Worm (Caenorhabditis elegans): ENCODE measurements around the gene B0361.11.

Gene B0361.11

DNA sequence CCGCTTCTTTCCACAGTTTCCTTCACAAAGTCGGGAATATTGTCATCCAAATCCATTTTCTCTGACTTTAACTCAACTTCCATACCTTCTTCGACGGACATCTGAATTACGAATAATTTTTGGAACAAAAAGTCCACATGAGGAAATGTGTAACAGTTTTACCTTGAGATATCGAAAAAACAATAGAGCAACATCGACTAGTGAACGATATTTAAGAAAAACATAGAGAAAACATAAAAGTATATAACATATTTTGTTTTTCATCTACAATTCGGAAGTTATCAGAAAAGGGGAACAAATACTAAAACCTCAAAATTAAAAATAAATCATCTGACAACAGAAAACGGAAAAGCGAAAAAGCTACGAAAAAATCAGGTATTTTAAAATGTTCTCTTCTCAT is 44.6 kb upstream of the B0361.11 start, which contains the start of gene adr-2:
Gene adr-2 (minus strand): TSS at position 101 of the 400 bp plus-strand sequence.
- TF ChIP-seq R02D3.7 (tag; optimal IDR thresholded peaks at IDR 0.05) (no peak), mxl-3 (GFP tag; optimal IDR thresholded peaks at IDR 0.05) (no peak), D1046.2 (GFP tag; IDR thresholded peaks at IDR 0.05) (no peak), ceh-20 (GFP tag; IDR thresholded peaks at IDR 0.05) (no peak), hlh-30 (tag; optimal IDR thresholded peaks at IDR 0.05; ENCODE audit: insufficient read depth) (no peak), F26F4.8 (GFP tag; conservative IDR thresholded peaks at IDR 0.05) (no peak), zip-11 (GFP tag; IDR thresholded peaks at IDR 0.05) (no peak), snpc-1.2 (GFP tag; IDR thresholded peaks at IDR 0.05) (no peak), lin-29 (GFP tag; IDR thresholded peaks at IDR 0.05) (no peak), nhr-41 (GFP tag; IDR thresholded peaks at IDR 0.05) (no peak), nhr-111 (GFP tag; optimal IDR thresholded peaks at IDR 0.05) (no peak), Y105C5A.15 (GFP tag; IDR thresholded peaks at IDR 0.05) (no peak), arid-1 (GFP tag; conservative IDR thresholded peaks at IDR 0.05) (no peak)

ce11 chrIII:7234148-7234547 is 43.3 kb upstream of the B0361.11 start, which contains the start of gene ndus-8:
TSS of gene ndus-8 (minus strand) at chrIII:7234202.
- TF ChIP-seq ceh-44 (GFP tag; IDR thresholded peaks at IDR 0.05): no peak
- peak; percentile 35 for TF ChIP-seq hlh-30 (tag; optimal IDR thresholded peaks at IDR 0.05; ENCODE audit: insufficient read depth)
- no peak for TF ChIP-seq nhr-76 (tag; optimal IDR thresholded peaks at IDR 0.05)
- no peak for TF ChIP-seq tra-1 (GFP tag; IDR thresholded peaks at IDR 0.05)
- TF ChIP-seq dve-1 (tag; optimal IDR thresholded peaks at IDR 0.05; ENCODE audit: insufficient read depth): peak; percentile 62
- peak; percentile 39 for TF ChIP-seq hlh-11 (tag; optimal IDR thresholded peaks at IDR 0.05)
- peak; percentile 62 for TF ChIP-seq mep-1 (tag; optimal IDR thresholded peaks at IDR 0.05)
- TF ChIP-seq nhr-77 (tag; optimal IDR thresholded peaks at IDR 0.05): peak; percentile 5
- TF ChIP-seq pha-4 (GFP tag; IDR thresholded peaks at IDR 0.05): no peak
- peak; percentile 43 for TF ChIP-seq pha-4 (tag; optimal IDR thresholded peaks at IDR 0.05)
- peak; percentile 18 for TF ChIP-seq duxl-1 (tag; optimal IDR thresholded peaks at IDR 0.05; ENCODE audit: poor library complexity)
- peak; percentile 78 for TF ChIP-seq dpl-1 (GFP tag; optimal IDR thresholded peaks at IDR 0.05)
- TF ChIP-seq lin-38 (GFP tag; IDR thresholded peaks at IDR 0.05): peak; percentile 60
- TF ChIP-seq lsy-2 (tag; optimal IDR thresholded peaks at IDR 0.05): peak in 1 of 2 experiments; percentile 89
- TF ChIP-seq aha-1 (tag): peak; percentile 51
- no peak for TF ChIP-seq nhr-48 (tag; optimal IDR thresholded peaks at IDR 0.05)
- no peak for TF ChIP-seq snpc-4 (tag; optimal IDR thresholded peaks at IDR 0.05)
- peak; percentile 44 for TF ChIP-seq rbr-2 (tag; optimal IDR thresholded peaks at IDR 0.05)
- no peak for TF ChIP-seq daf-16 (GFP tag; optimal IDR thresholded peaks at IDR 0.05)
- peak; percentile 40 for TF ChIP-seq daf-16 (tag; optimal IDR thresholded peaks at IDR 0.05)
- peak; percentile 82 for TF ChIP-seq mes-2 (tag; optimal IDR thresholded peaks at IDR 0.05; ENCODE audit: poor library complexity, severe bottlenecking)
- TF ChIP-seq arid-1 (GFP tag; conservative IDR thresholded peaks at IDR 0.05): 0 out of 2 replicates have a peak, but pooled peaks have one; percentile 19

ce11 chrIII:7235660-7236059 is 41.7 kb upstream of the B0361.11 start:
- peak; percentile 85 for TF ChIP-seq set-16 (GFP tag; IDR thresholded peaks at IDR 0.05)

- TF ChIP-seq zip-2 (tag; optimal IDR thresholded peaks at IDR 0.05) (peak; percentile 46), saeg-2 (GFP tag; IDR thresholded peaks at IDR 0.05) (no peak)
Measured at ce11 chrIII:7238727-7239126, 38.7 kb upstream of the B0361.11 start, which contains the start of gene pars-1. TSS of gene pars-1 (plus strand) at chrIII:7239027.
